Worm (Caenorhabditis elegans) whole organism, L3 larva: ENCODE results near the gene fbxa-5.

Source experiments
- R02D3.7 ChIP-seq: fragments of 150-350 bp; optimal IDR thresholded peaks from 2 replicates; lab custom pipeline; 2014; ENCODE audit warnings: missing biosample characterization, missing genetic modification characterization
- ceh-16 ChIP-seq: sonication (generic microtip); optimal IDR thresholded peaks from 2 replicates; lab custom pipeline; 2017; ENCODE audit warnings: missing biosample characterization, missing genetic modification characterization
- egl-27 ChIP-seq: sonication (generic microtip); optimal IDR thresholded peaks from 4 replicates; lab custom pipeline; 2017; ENCODE audit warnings: missing biosample characterization, missing genetic modification reagents, missing genetic modification characterization
- lsy-12 ChIP-seq: sonication (generic microtip); optimal IDR thresholded peaks from 2 replicates; lab custom pipeline; 2016; ENCODE audit warnings: mild to moderate bottlenecking, missing genetic modification characterization, missing compliant biosample characterization
- nhr-77 ChIP-seq: fragments of 150-350 bp; optimal IDR thresholded peaks from 2 replicates; lab custom pipeline; 2014; ENCODE audit warnings: missing biosample characterization, missing genetic modification characterization
- pqm-1 ChIP-seq: fragments of 150-350 bp; optimal IDR thresholded peaks from 2 replicates; lab custom pipeline; 2017; ENCODE audit warnings: missing biosample characterization, missing genetic modification characterization, inconsistent platforms
- tbx-2 ChIP-seq: sonication (generic microtip); optimal IDR thresholded peaks from 2 replicates; lab custom pipeline; 2016; ENCODE audit warnings: mild to moderate bottlenecking, missing genetic modification characterization, missing compliant biosample characterization

- TF ChIP-seq ceh-16 (tag; lab: Kevin White, UChicago) (no peak), tbx-2 (tag; lab: Kevin White, UChicago) (no peak), lsy-12 (tag; lab: Kevin White, UChicago) (no peak), pqm-1 (tag; lab: Kevin White, UChicago) (no peak), nhr-77 (tag; lab: Kevin White, UChicago) (no peak), egl-27 (tag; lab: Kevin White, UChicago) (no peak), R02D3.7 (no peak)
These were observed 19.5 kb upstream of the fbxa-5 start, which contains the start of gene Y82E9BR.9 for ce11 chrIII:1359669-1360068.
